Fruit fly (Drosophila melanogaster) whole organism, embryonic: ENCODE results near the gene rempA.

ENCODE experiments used
- Atf6 ChIP-seq: fragments of 200-800 bp; sonication (Bioruptor generic); IDR thresholded peaks from 2 replicates; pipeline ENCODE4 v1.3.6; 2022; ENCODE audit warnings: missing biosample characterization, missing genetic modification characterization
- Awh ChIP-seq: fragments of 200-800 bp; sonication (Bioruptor generic); IDR thresholded peaks from 2 replicates; pipeline ENCODE4, ENCODE4 v1.3.6; 2022; ENCODE audit warnings: missing biosample characterization, missing genetic modification characterization
- CG11398 ChIP-seq: fragments of 200-800 bp; sonication (Bioruptor generic); optimal IDR thresholded peaks from 2 replicates; lab custom pipeline; 2016; ENCODE audit warnings: missing biosample characterization, missing genetic modification characterization
- CG11504 ChIP-seq: fragments of 200-800 bp; sonication (Bioruptor generic); optimal IDR thresholded peaks from 3 replicates; lab custom pipeline; 2019; ENCODE audit warnings: missing biosample characterization, mild to moderate bottlenecking, missing genetic modification characterization, moderate library complexity
- CG12659 ChIP-seq: fragments of 200-800 bp; sonication (Bioruptor generic); optimal IDR thresholded peaks from 3 replicates; lab custom pipeline; 2017; ENCODE audit warnings: mild to moderate bottlenecking, missing biosample characterization, missing genetic modification reagents, missing genetic modification characterization
- CG15514 ChIP-seq: fragments of 200-800 bp; sonication (Bioruptor generic); optimal IDR thresholded peaks from 3 replicates; lab custom pipeline; 2017; ENCODE audit warnings: missing biosample characterization, missing genetic modification characterization, mild to moderate bottlenecking, moderate library complexity, missing genetic modification reagents
- CG2199 ChIP-seq: fragments of 200-800 bp; sonication (Bioruptor generic); IDR thresholded peaks from 3 replicates; pipeline ENCODE4 v1.3.6; 2022; ENCODE audit warnings: missing biosample characterization, missing genetic modification characterization
- CG2889 ChIP-seq: fragments of 200-800 bp; sonication (Bioruptor generic); IDR thresholded peaks from 3 replicates; pipeline ENCODE4 v1.3.6; 2022; ENCODE audit warnings: missing biosample characterization, missing genetic modification characterization
- CG31224 ChIP-seq: fragments of 200-800 bp; sonication (Bioruptor generic); IDR thresholded peaks from 2 replicates; pipeline ENCODE4 v1.3.6; 2022; ENCODE audit warnings: missing biosample characterization, missing genetic modification characterization
- CG32532 ChIP-seq: fragments of 200-800 bp; sonication (Bioruptor generic); IDR thresholded peaks from 2 replicates; pipeline ENCODE4 v1.3.6; 2022; ENCODE audit warnings: missing biosample characterization, missing genetic modification characterization
- CG32767 ChIP-seq: fragments of 200-800 bp; sonication (Bioruptor generic); IDR thresholded peaks from 2 replicates; pipeline ENCODE4 v1.3.6; 2022; ENCODE audit warnings: missing biosample characterization, missing genetic modification characterization
- CG34376 ChIP-seq: fragments of 200-800 bp; sonication (Bioruptor generic); optimal IDR thresholded peaks from 2 replicates; lab custom pipeline; 2018; ENCODE audit warnings: missing biosample characterization, mild to moderate bottlenecking, missing genetic modification characterization
- CG4360 ChIP-seq: fragments of 200-800 bp; sonication (Bioruptor generic); IDR thresholded peaks from 2 replicates; pipeline ENCODE4 v1.3.6; 2022; ENCODE audit warnings: missing biosample characterization, missing genetic modification characterization
- CG6254 ChIP-seq: fragments of 200-800 bp; sonication (Bioruptor generic); optimal IDR thresholded peaks from 3 replicates; lab custom pipeline; 2017; ENCODE audit warnings: mild to moderate bottlenecking, missing biosample characterization, missing genetic modification reagents, missing genetic modification characterization
- CG6765 ChIP-seq: fragments of 200-800 bp; sonication (Bioruptor generic); optimal IDR thresholded peaks from 3 replicates; lab custom pipeline; 2017; ENCODE audit warnings: missing biosample characterization, mild to moderate bottlenecking, missing genetic modification characterization
- CG7745 ChIP-seq: fragments of 200-800 bp; sonication (Bioruptor generic); optimal IDR thresholded peaks from 2 replicates; lab custom pipeline; 2018; ENCODE audit warnings: missing biosample characterization, mild to moderate bottlenecking, missing genetic modification characterization, moderate library complexity
- CG7928 ChIP-seq: fragments of 200-800 bp; sonication (Bioruptor generic); optimal IDR thresholded peaks from 2 replicates; lab custom pipeline; 2017; ENCODE audit warnings: missing biosample characterization, mild to moderate bottlenecking, missing genetic modification characterization
- CG8388 ChIP-seq: fragments of 200-800 bp; sonication (Bioruptor generic); optimal IDR thresholded peaks from 2 replicates; lab custom pipeline; 2019; ENCODE audit warnings: missing biosample characterization, mild to moderate bottlenecking, missing genetic modification characterization, moderate library complexity
- CG9727 ChIP-seq: fragments of 200-800 bp; sonication (Bioruptor generic); optimal IDR thresholded peaks from 3 replicates; lab custom pipeline; 2017; ENCODE audit warnings: missing biosample characterization, mild to moderate bottlenecking, missing genetic modification characterization
- D19A ChIP-seq: fragments of 200-800 bp; optimal IDR thresholded peaks from 3 replicates; lab custom pipeline; 2019; ENCODE audit warnings: missing biosample characterization, mild to moderate bottlenecking, missing genetic modification characterization, moderate library complexity
- Dbx ChIP-seq: fragments of 200-800 bp; sonication (Bioruptor generic); IDR thresholded peaks from 3 replicates; pipeline ENCODE4 v1.3.6; 2022; ENCODE audit warnings: missing biosample characterization, missing genetic modification characterization
- HLH4C ChIP-seq: fragments of 200-800 bp; sonication (Bioruptor generic); IDR thresholded peaks from 3 replicates; pipeline ENCODE4 v1.3.6; 2022; ENCODE audit warnings: missing biosample characterization, missing genetic modification characterization; ENCODE audit not compliant: partially characterized antibody
- NFAT ChIP-seq: fragments of 200-800 bp; sonication (Bioruptor generic); IDR thresholded peaks from 2 replicates; pipeline ENCODE4 v1.3.6; 2022; ENCODE audit warnings: missing biosample characterization, missing genetic modification characterization
- Pdp1 ChIP-seq, 2 experiments: fragments of 200-800 bp; sonication (Bioruptor generic); optimal IDR thresholded peaks; 3 replicates each; lab custom pipeline; 2016; ENCODE audit warnings: missing biosample characterization in 2 of 2, missing genetic modification characterization in 2 of 2, mild to moderate bottlenecking in 1 of 2, moderate library complexity in 1 of 2
- Rfx ChIP-seq: fragments of 200-800 bp; sonication (Bioruptor generic); IDR thresholded peaks from 2 replicates; pipeline ENCODE4 v1.3.6; 2022; ENCODE audit warnings: missing biosample characterization, missing genetic modification characterization
- Scr ChIP-seq: fragments of 200-800 bp; sonication (Bioruptor generic); IDR thresholded peaks from 2 replicates; pipeline ENCODE4 v1.3.6; 2022; ENCODE audit warnings: missing biosample characterization, missing genetic modification characterization; ENCODE audit not compliant: partially characterized antibody
- Trl ChIP-seq, 3 experiments: fragments of >200 bp in 2 of 3; fragments of 200-800 bp in 1 of 3; sonication (Bioruptor generic) in 1 of 3; optimal IDR thresholded peaks; 2 replicates in 1 of 3; 3 replicates in 2 of 3; lab custom pipeline; 2016 to 2017; ENCODE audit warnings: missing biosample characterization in 1 of 3, missing genetic modification characterization in 1 of 3
- YL-1 ChIP-seq: fragments of 200-800 bp; sonication (Bioruptor generic); optimal IDR thresholded peaks from 3 replicates; lab custom pipeline; 2017; ENCODE audit warnings: missing biosample characterization, mild to moderate bottlenecking, missing genetic modification characterization
- bigmax ChIP-seq: fragments of 200-800 bp; sonication (Bioruptor generic); optimal IDR thresholded peaks from 2 replicates; lab custom pipeline; 2018; ENCODE audit warnings: missing biosample characterization, mild to moderate bottlenecking, missing genetic modification characterization
- bowl ChIP-seq: fragments of 200-800 bp; sonication (Bioruptor generic); IDR thresholded peaks from 2 replicates; pipeline ENCODE4 v1.3.6; 2022; ENCODE audit warnings: missing biosample characterization, missing genetic modification characterization
- btn ChIP-seq: fragments of 200-800 bp; sonication (Bioruptor generic); optimal IDR thresholded peaks from 2 replicates; lab custom pipeline; 2016; ENCODE audit warnings: missing biosample characterization, missing genetic modification characterization
- chm ChIP-seq: fragments of 200-800 bp; sonication (Bioruptor generic); IDR thresholded peaks from 2 replicates; pipeline ENCODE4 v1.3.6; 2022; ENCODE audit warnings: missing biosample characterization, missing genetic modification characterization
- crol ChIP-seq: fragments of 200-800 bp; sonication (Bioruptor generic); IDR thresholded peaks from 2 replicates; pipeline ENCODE4 v1.3.6; 2022; ENCODE audit warnings: missing biosample characterization, missing genetic modification characterization
- da ChIP-seq: fragments of 200-800 bp; sonication (Bioruptor generic); optimal IDR thresholded peaks from 2 replicates; lab custom pipeline; 2016; ENCODE audit warnings: missing biosample characterization, missing genetic modification characterization
- emc ChIP-seq: fragments of 200-800 bp; sonication (Bioruptor generic); optimal IDR thresholded peaks from 2 replicates; lab custom pipeline; 2016; ENCODE audit warnings: missing biosample characterization, missing genetic modification characterization
- ftz-f1 ChIP-seq: fragments of 200-800 bp; sonication (Bioruptor generic); optimal IDR thresholded peaks from 2 replicates; lab custom pipeline; 2016; ENCODE audit warnings: missing biosample characterization, missing genetic modification characterization
- hth ChIP-seq: fragments of >200 bp; optimal IDR thresholded peaks from 2 replicates; lab custom pipeline; 2017; ENCODE audit warnings: inconsistent platforms
- insv ChIP-seq, 2 experiments: fragments of 200-800 bp; sonication (Bioruptor generic); optimal IDR thresholded peaks; 3 replicates each; lab custom pipeline; 2016 to 2018; ENCODE audit warnings: missing biosample characterization in 2 of 2, missing genetic modification characterization in 2 of 2
- kni ChIP-seq: fragments of 200-800 bp; sonication (Bioruptor generic); optimal IDR thresholded peaks from 3 replicates; lab custom pipeline; 2017; ENCODE audit warnings: mild to moderate bottlenecking, missing biosample characterization, missing genetic modification reagents, missing genetic modification characterization
- mld ChIP-seq: fragments of 200-800 bp; sonication (Bioruptor generic); IDR thresholded peaks from 3 replicates; pipeline ENCODE4 v1.3.6; 2022; ENCODE audit warnings: missing biosample characterization, missing genetic modification characterization; ENCODE audit not compliant: partially characterized antibody
- nau ChIP-seq: fragments of 200-800 bp; sonication (Bioruptor generic); optimal IDR thresholded peaks from 3 replicates; lab custom pipeline; 2017; ENCODE audit warnings: missing biosample characterization, mild to moderate bottlenecking, missing genetic modification characterization, missing genetic modification reagents
- nerfin-2 ChIP-seq: fragments of 200-800 bp; sonication (Bioruptor generic); IDR thresholded peaks from 2 replicates; pipeline ENCODE4 v1.3.6; 2022; ENCODE audit warnings: missing biosample characterization, missing genetic modification characterization; ENCODE audit not compliant: partially characterized antibody
- shn ChIP-seq: fragments of 200-800 bp; sonication (Bioruptor generic); optimal IDR thresholded peaks from 3 replicates; lab custom pipeline; 2016; ENCODE audit warnings: missing biosample characterization, missing genetic modification characterization
- slbo ChIP-seq: fragments of 200-800 bp; sonication (Bioruptor generic); IDR thresholded peaks from 2 replicates; pipeline ENCODE4 v1.3.6; 2022; ENCODE audit warnings: missing biosample characterization, missing genetic modification characterization
- sob ChIP-seq: fragments of 200-800 bp; sonication (Bioruptor generic); IDR thresholded peaks from 2 replicates; pipeline ENCODE4 v1.3.6; 2022; ENCODE audit warnings: missing biosample characterization, missing genetic modification characterization
- sqz ChIP-seq: fragments of 200-800 bp; sonication (Bioruptor generic); optimal IDR thresholded peaks from 3 replicates; lab custom pipeline; 2018; ENCODE audit warnings: missing biosample characterization, mild to moderate bottlenecking, missing genetic modification characterization
- tio ChIP-seq: fragments of 200-800 bp; sonication (Bioruptor generic); optimal IDR thresholded peaks from 2 replicates; lab custom pipeline; 2017; ENCODE audit warnings: missing biosample characterization, missing genetic modification characterization, inconsistent platforms
- zen ChIP-seq: fragments of 200-800 bp; sonication (Bioruptor generic); optimal IDR thresholded peaks from 3 replicates; lab custom pipeline; 2018; ENCODE audit warnings: missing biosample characterization, mild to moderate bottlenecking, missing genetic modification characterization, moderate library complexity

The rempA gene

DNA sequence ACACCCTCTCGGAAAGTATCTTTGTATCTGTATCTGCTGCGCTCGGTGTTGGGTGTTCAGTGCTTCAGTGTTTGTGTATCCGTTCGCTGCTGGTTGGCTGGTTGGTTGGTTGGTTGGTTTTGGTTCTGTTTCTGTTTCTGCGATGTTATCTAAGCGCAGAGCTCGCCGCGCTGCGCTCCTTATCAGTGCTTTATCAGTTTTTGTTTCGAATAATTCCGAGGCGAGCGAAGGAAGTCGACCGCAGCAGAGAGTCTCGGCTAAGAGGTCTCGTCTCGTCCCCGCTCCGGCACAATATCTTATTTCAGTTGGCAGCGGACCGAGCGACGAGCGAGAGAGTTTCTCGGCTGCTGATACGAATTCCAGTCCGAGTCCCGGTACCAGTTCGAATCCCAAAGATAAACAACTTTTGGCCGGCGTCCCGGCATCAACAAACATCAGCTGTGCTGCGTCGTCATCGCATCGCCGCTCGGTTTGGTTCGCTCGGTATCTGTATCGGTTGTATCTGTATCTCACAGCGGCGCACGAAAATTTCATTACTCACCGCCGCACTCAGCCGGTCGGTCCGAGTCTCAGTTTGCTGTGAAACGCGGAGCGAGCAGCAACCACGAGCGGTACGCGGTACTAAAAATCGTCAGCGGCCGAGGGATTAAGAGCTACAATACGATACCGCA, 36.8 kb downstream of the rempA start (continued):
- TF ChIP-seq Dbx (GFP tag; lab: Robert Waterston, UW) (peak; percentile 60; the same call in 2 of the 3 replicates), CG32767 (peak; percentile 61; the same call in 1 of the 2 replicates), btn (peak; percentile 43), bigmax (GFP tag; lab: Kevin White, UChicago) (peak; percentile 36), crol (GFP tag; lab: Robert Waterston, UW) (peak; percentile 56), CG9727 (GFP tag; lab: Kevin White, UChicago) (peak; percentile 48), Rfx (peak; percentile 48; the same call in 1 of the 2 replicates), CG7745 (tag; lab: Kevin White, UChicago) (peak; percentile 28), chm (GFP tag; lab: Robert Waterston, UW) (peak; percentile 81), CG4360 (GFP tag; lab: Robert Waterston, UW) (peak; percentile 33), hth (no peak), CG11398 (GFP tag; lab: Kevin White, UChicago) (peak; percentile 44), Atf6 (GFP tag; lab: Robert Waterston, UW) (peak; percentile 62; the same call in 1 of the 2 replicates), kni (peak; percentile 96), CG31224 (0 out of 2 replicates have a peak, but pooled peaks have one; percentile 8), CG12659 (GFP tag; lab: Kevin White, UChicago) (peak; percentile 15), D19A (tag; lab: Kevin White, UChicago) (peak; percentile 41), tio (no peak), YL-1 (GFP tag; lab: Kevin White, UChicago) (no peak), CG7928 (peak; percentile 32), CG15514 (GFP tag; lab: Kevin White, UChicago) (peak; percentile 55), mld (GFP tag; lab: Robert Waterston, UW) (0 out of 3 replicates have a peak, but pooled peaks have one; percentile 51), Awh (GFP tag; lab: Robert Waterston, UW) (0 out of 2 replicates have a peak, but pooled peaks have one; percentile 6), ftz-f1 (peak; percentile 57), nau (peak; percentile 73), da (peak; percentile 13), CG6254 (peak; percentile 25), Scr (GFP tag; lab: Robert Waterston, UW) (peak; percentile 50), CG8388 (no peak), CG32532 (0 out of 2 replicates have a peak, but pooled peaks have one; percentile 41), slbo (GFP tag; lab: Robert Waterston, UW) (peak; percentile 23; the same call in 1 of the 2 replicates), zen (tag; lab: Kevin White, UChicago) (peak; percentile 12), HLH4C (peak; percentile 63; the same call in 2 of the 3 replicates), Trl (optimal IDR thresholded peaks at IDR 0.05; lab: Kevin White, UChicago) (peak; percentile 52 to 75), Trl (GFP tag; optimal IDR thresholded peaks at IDR 0.05; lab: Kevin White, UChicago) (peak; percentile 63), sob (peak; percentile 60; the same call in 1 of the 2 replicates), nerfin-2 (GFP tag; lab: Robert Waterston, UW) (peak; percentile 32; the same call in 1 of the 2 replicates), NFAT (GFP tag; lab: Robert Waterston, UW) (no peak), sqz (peak; percentile 42), CG6765 (GFP tag; lab: Kevin White, UChicago) (peak; percentile 16), Pdp1 (GFP tag; optimal IDR thresholded peaks at IDR 0.05; lab: Kevin White, UChicago) (peak in 1 of 2 experiments; percentile 59), CG34376 (GFP tag; lab: Kevin White, UChicago) (peak; percentile 89), CG2199 (peak; percentile 96), bowl (GFP tag; lab: Robert Waterston, UW) (no peak), emc (GFP tag; lab: Kevin White, UChicago) (no peak), CG2889 (GFP tag; lab: Robert Waterston, UW) (no peak), insv (GFP tag; optimal IDR thresholded peaks at IDR 0.05; lab: Kevin White, UChicago) (peak in 1 of 2 experiments; percentile 86), CG11504 (tag; lab: Kevin White, UChicago) (peak; percentile 43), shn (peak; percentile 61)
